Fruit fly (Drosophila melanogaster) whole organism, wandering third instar larva: ENCODE data around the gene Ide.

Experiments
- CG32264 ChIP-seq: fragments of 200-800 bp; sonication (Bioruptor generic); optimal IDR thresholded peaks from 2 replicates; lab custom pipeline; 2016; ENCODE audit warnings: missing biosample characterization, missing genetic modification characterization
- fru ChIP-seq: fragments of 200-800 bp; sonication (Bioruptor generic); optimal IDR thresholded peaks from 3 replicates; lab custom pipeline; 2016; ENCODE audit warnings: missing biosample characterization, mild to moderate bottlenecking, missing genetic modification characterization
- lola ChIP-seq: fragments of >200 bp; optimal IDR thresholded peaks from 2 replicates; lab custom pipeline; 2017; ENCODE audit warnings: missing biosample characterization, missing genetic modification characterization
- pan ChIP-seq: fragments of >200 bp; optimal IDR thresholded peaks from 2 replicates; lab custom pipeline; 2017
- psq ChIP-seq: fragments of 200-800 bp; sonication (Bioruptor generic); optimal IDR thresholded peaks from 3 replicates; lab custom pipeline; 2017; ENCODE audit warnings: missing biosample characterization, mild to moderate bottlenecking, missing genetic modification characterization, moderate library complexity

dm6 chr3L:20404515-20404914 lies 28.8 kb upstream of the Ide start:
- TF ChIP-seq psq (no peak), lola (GFP tag; lab: Kevin White, UChicago) (no peak), pan (lab: Kevin White, UChicago) (no peak), fru (GFP tag; lab: Kevin White, UChicago) (no peak), CG32264 (no peak)
